Fruit fly (Drosophila melanogaster): Measurements from ENCODE around the gene PGRP-SA.

Gene PGRP-SA

dm6 chrX:11548701-11549100, 12.7 kb upstream of the PGRP-SA start:
- TF ChIP-seq CG7745 (tag; optimal IDR thresholded peaks at IDR 0.05) = no peak
- no peak for TF ChIP-seq Ravus (GFP tag; IDR thresholded peaks at IDR 0.05)
- TF ChIP-seq Hand (GFP tag; optimal IDR thresholded peaks at IDR 0.05) = no peak
- TF ChIP-seq Jarid2 (GFP tag; optimal IDR thresholded peaks at IDR 0.05) = no peak
- no peak for TF ChIP-seq pho (GFP tag; optimal IDR thresholded peaks at IDR 0.05)
- TF ChIP-seq Hmr (GFP tag; optimal IDR thresholded peaks at IDR 0.05) = peak; percentile 10
- TF ChIP-seq PHDP (tag; optimal IDR thresholded peaks at IDR 0.05) = peak; percentile 13
- peak; percentile 35 for TF ChIP-seq CG2202 (tag; optimal IDR thresholded peaks at IDR 0.05)
- TF ChIP-seq Spps (tag; optimal IDR thresholded peaks at IDR 0.05) = no peak
- no peak for TF ChIP-seq B-H1 (GFP tag; IDR thresholded peaks at IDR 0.05)
- no peak for TF ChIP-seq CG12942 (GFP tag; optimal IDR thresholded peaks at IDR 0.05)
- no peak for TF ChIP-seq CG7786 (GFP tag; optimal IDR thresholded peaks at IDR 0.05)
- no peak for TF ChIP-seq Hr39 (optimal IDR thresholded peaks at IDR 0.05)
- TF ChIP-seq mld (GFP tag; IDR thresholded peaks at IDR 0.05; ENCODE audit: partially characterized antibody) = no peak
- no peak for TF ChIP-seq en (GFP tag; optimal IDR thresholded peaks at IDR 0.05)
- TF ChIP-seq Nf-YC (tag; optimal IDR thresholded peaks at IDR 0.05) = no peak
- peak; percentile 3 for TF ChIP-seq CG12236 (GFP tag; optimal IDR thresholded peaks at IDR 0.05)
- TF ChIP-seq ap (GFP tag; IDR thresholded peaks at IDR 0.05) = no peak
- TF ChIP-seq CG30403 (GFP tag; optimal IDR thresholded peaks at IDR 0.05) = peak; percentile 34
- TF ChIP-seq CG10267 (tag; optimal IDR thresholded peaks at IDR 0.05) = peak; percentile 64
- no peak for TF ChIP-seq CG10431 (GFP tag; optimal IDR thresholded peaks at IDR 0.05)
- TF ChIP-seq Sin3A (optimal IDR thresholded peaks at IDR 0.05) = no peak
- TF ChIP-seq Eip74EF (GFP tag; optimal IDR thresholded peaks at IDR 0.05) = no peak
- TF ChIP-seq maf-S (GFP tag; optimal IDR thresholded peaks at IDR 0.05) = no peak
- no peak for TF ChIP-seq Lpt (GFP tag; optimal IDR thresholded peaks at IDR 0.05)
- TF ChIP-seq E2f2 (GFP tag; IDR thresholded peaks at IDR 0.05) = no peak
- no peak for TF ChIP-seq CG9876 (GFP tag; optimal IDR thresholded peaks at IDR 0.05)
- TF ChIP-seq CG12071 (GFP tag; optimal IDR thresholded peaks at IDR 0.05) = no peak
- TF ChIP-seq Hsf (GFP tag; optimal IDR thresholded peaks at IDR 0.05) = peak; percentile 30
- no peak for TF ChIP-seq HHEX (GFP tag; optimal IDR thresholded peaks at IDR 0.05)
- peak; percentile 43 for TF ChIP-seq CG33557 (GFP tag; optimal IDR thresholded peaks at IDR 0.05)
- no peak for TF ChIP-seq dm (GFP tag; optimal IDR thresholded peaks at IDR 0.05)
- peak; percentile 58 for TF ChIP-seq phol (tag; optimal IDR thresholded peaks at IDR 0.05)
- peak; percentile 50 for TF ChIP-seq nau (GFP tag; optimal IDR thresholded peaks at IDR 0.05)
- no peak for TF ChIP-seq CG33213 (GFP tag; optimal IDR thresholded peaks at IDR 0.05)
- 0 out of 2 replicates have a peak, but pooled peaks have one; percentile 15 for TF ChIP-seq stc (GFP tag; IDR thresholded peaks at IDR 0.05)
- no peak for TF ChIP-seq ERR (GFP tag; optimal IDR thresholded peaks at IDR 0.05)
- TF ChIP-seq CG18599 (GFP tag; optimal IDR thresholded peaks at IDR 0.05) = peak; percentile 29
- TF ChIP-seq crol (GFP tag; IDR thresholded peaks at IDR 0.05) = no peak
- peak; percentile 36 for TF ChIP-seq pum (GFP tag; optimal IDR thresholded peaks at IDR 0.05)
- peak; percentile 50 for TF ChIP-seq gsb-n (tag; optimal IDR thresholded peaks at IDR 0.05)
- TF ChIP-seq CG14667 (GFP tag; IDR thresholded peaks at IDR 0.05) = no peak
- no peak for TF ChIP-seq D (optimal IDR thresholded peaks at IDR 0.05)
- TF ChIP-seq D (GFP tag; optimal IDR thresholded peaks at IDR 0.05) = peak; percentile 54
- TF ChIP-seq Lim3 (GFP tag; IDR thresholded peaks at IDR 0.05) = no peak
- no peak for TF ChIP-seq Bgb (GFP tag; IDR thresholded peaks at IDR 0.05; ENCODE audit: partially characterized antibody)
- no peak for TF ChIP-seq CG5953 (GFP tag; IDR thresholded peaks at IDR 0.05)
- TF ChIP-seq Chrac-16 (GFP tag; optimal IDR thresholded peaks at IDR 0.05) = peak; percentile 52
- no peak for TF ChIP-seq gt (GFP tag; IDR thresholded peaks at IDR 0.05)
- TF ChIP-seq CG14710 (tag; optimal IDR thresholded peaks at IDR 0.05) = peak; percentile 64
- TF ChIP-seq CG17829 (tag; optimal IDR thresholded peaks at IDR 0.05) = peak; percentile 39
- TF ChIP-seq Ets65A (GFP tag) = peak; percentile 72
- no peak for TF ChIP-seq CG14860 (GFP tag; IDR thresholded peaks at IDR 0.05; ENCODE audit: partially characterized antibody)
